Worm (Caenorhabditis elegans) whole organism, L3 larva: ENCODE data around the gene scl-9.

ENCODE experiments used
- R02D3.7 ChIP-seq: fragments of 150-350 bp; optimal IDR thresholded peaks from 2 replicates; lab custom pipeline; 2014; ENCODE audit warnings: missing biosample characterization, missing genetic modification characterization
- ZK546.5 ChIP-seq: sonication (generic microtip); optimal IDR thresholded peaks from 2 replicates; lab custom pipeline; 2017; ENCODE audit warnings: missing biosample characterization, missing genetic modification characterization
- ceh-82 ChIP-seq: fragments of 150-350 bp; optimal IDR thresholded peaks from 2 replicates; lab custom pipeline; 2014; ENCODE audit warnings: missing biosample characterization, missing genetic modification characterization
- daf-12 ChIP-seq: fragments of 150-350 bp; optimal IDR thresholded peaks from 2 replicates; lab custom pipeline; 2014; ENCODE audit warnings: missing biosample characterization, missing genetic modification reagents, missing genetic modification characterization
- egl-27 ChIP-seq: sonication (generic microtip); optimal IDR thresholded peaks from 4 replicates; lab custom pipeline; 2017; ENCODE audit warnings: missing biosample characterization, missing genetic modification reagents, missing genetic modification characterization
- egl-5 ChIP-seq: fragments of 150-350 bp; optimal IDR thresholded peaks from 2 replicates; lab custom pipeline; 2017; ENCODE audit warnings: missing biosample characterization, missing genetic modification reagents, missing genetic modification characterization, inconsistent platforms
- elt-1 ChIP-seq: fragments of 150-350 bp; optimal IDR thresholded peaks from 2 replicates; lab custom pipeline; 2014; ENCODE audit warnings: missing biosample characterization, missing genetic modification characterization
- elt-2 ChIP-seq: sonication (generic microtip); optimal IDR thresholded peaks from 2 replicates; lab custom pipeline; 2016; ENCODE audit warnings: missing genetic modification reagents, mild to moderate bottlenecking, missing genetic modification characterization, missing compliant biosample characterization
- elt-3 ChIP-seq, 3 experiments: fragments of 150-350 bp in 1 of 3; sonication (generic microtip) in 2 of 3; optimal IDR thresholded peaks; 2 replicates in 2 of 3; 4 replicates in 1 of 3; lab custom pipeline; 2014 to 2017; ENCODE audit warnings: missing biosample characterization in 3 of 3, missing genetic modification characterization in 3 of 3
- fkh-2 ChIP-seq: fragments of 150-350 bp; optimal IDR thresholded peaks from 2 replicates; lab custom pipeline; 2014; ENCODE audit warnings: missing biosample characterization, missing genetic modification reagents, missing genetic modification characterization
- hmg-11 ChIP-seq: sonication (generic microtip); optimal IDR thresholded peaks from 2 replicates; lab custom pipeline; 2016; ENCODE audit warnings: missing genetic modification characterization, missing compliant biosample characterization
- jun-1 ChIP-seq: fragments of 150-350 bp; optimal IDR thresholded peaks from 2 replicates; lab custom pipeline; 2014; ENCODE audit warnings: missing biosample characterization, missing genetic modification reagents, missing genetic modification characterization
- lsy-12 ChIP-seq: sonication (generic microtip); optimal IDR thresholded peaks from 2 replicates; lab custom pipeline; 2016; ENCODE audit warnings: mild to moderate bottlenecking, missing genetic modification characterization, missing compliant biosample characterization
- nhr-11 ChIP-seq: fragments of 150-350 bp; optimal IDR thresholded peaks from 2 replicates; lab custom pipeline; 2014; ENCODE audit warnings: missing biosample characterization, missing genetic modification characterization
- nhr-12 ChIP-seq: fragments of 150-350 bp; optimal IDR thresholded peaks from 2 replicates; lab custom pipeline; 2014; ENCODE audit warnings: missing biosample characterization, missing genetic modification characterization
- nhr-23 ChIP-seq: fragments of 150-350 bp; optimal IDR thresholded peaks from 2 replicates; lab custom pipeline; 2014; ENCODE audit warnings: missing biosample characterization, missing genetic modification reagents, missing genetic modification characterization
- nhr-237 ChIP-seq: fragments of 150-350 bp; optimal IDR thresholded peaks from 2 replicates; lab custom pipeline; 2014; ENCODE audit warnings: missing biosample characterization, missing genetic modification characterization
- nhr-25 ChIP-seq: sonication (generic microtip); optimal IDR thresholded peaks from 2 replicates; lab custom pipeline; 2017; ENCODE audit warnings: missing biosample characterization, missing genetic modification characterization
- nhr-28 ChIP-seq: fragments of 150-350 bp; optimal IDR thresholded peaks from 2 replicates; lab custom pipeline; 2014; ENCODE audit warnings: missing biosample characterization, missing genetic modification characterization
- nhr-43 ChIP-seq: sonication (generic microtip); optimal IDR thresholded peaks from 2 replicates; lab custom pipeline; 2016; ENCODE audit warnings: mild to moderate bottlenecking, missing genetic modification characterization, missing compliant biosample characterization; ENCODE audit not compliant: poor library complexity, severe bottlenecking
- nhr-67 ChIP-seq: fragments of 150-350 bp; optimal IDR thresholded peaks from 2 replicates; lab custom pipeline; 2014; ENCODE audit warnings: missing biosample characterization, missing genetic modification characterization
- nhr-76 ChIP-seq: fragments of 150-350 bp; sonication (generic microtip); optimal IDR thresholded peaks from 5 replicates; lab custom pipeline; 2014; ENCODE audit warnings: missing biosample characterization, missing genetic modification characterization
- nhr-77 ChIP-seq: fragments of 150-350 bp; optimal IDR thresholded peaks from 2 replicates; lab custom pipeline; 2014; ENCODE audit warnings: missing biosample characterization, missing genetic modification characterization
- pha-4 ChIP-seq: fragments of 150-350 bp; optimal IDR thresholded peaks from 2 replicates; lab custom pipeline; 2014; ENCODE audit warnings: missing biosample characterization, missing genetic modification reagents, missing genetic modification characterization
- snpc-4 ChIP-seq: fragments of 150-350 bp; optimal IDR thresholded peaks from 2 replicates; lab custom pipeline; 2014; ENCODE audit warnings: missing biosample characterization, missing genetic modification characterization
- unc-39 ChIP-seq: sonication (generic microtip); optimal IDR thresholded peaks from 4 replicates; lab custom pipeline; 2017; ENCODE audit warnings: missing biosample characterization, missing genetic modification characterization
- unc-62 ChIP-seq: fragments of 150-350 bp; sonication (generic microtip); optimal IDR thresholded peaks from 4 replicates; lab custom pipeline; 2014; ENCODE audit warnings: missing biosample characterization, missing genetic modification reagents, missing genetic modification characterization
- zag-1 ChIP-seq: fragments of 150-350 bp; optimal IDR thresholded peaks from 2 replicates; lab custom pipeline; 2014; ENCODE audit warnings: missing biosample characterization, missing genetic modification characterization
- ztf-11 ChIP-seq: fragments of 150-350 bp; optimal IDR thresholded peaks from 2 replicates; lab custom pipeline; 2014; ENCODE audit warnings: missing biosample characterization, missing genetic modification characterization
- ztf-4 ChIP-seq: fragments of 150-350 bp; optimal IDR thresholded peaks from 2 replicates; lab custom pipeline; 2014; ENCODE audit warnings: missing biosample characterization, missing genetic modification characterization

The scl-9 gene

DNA sequence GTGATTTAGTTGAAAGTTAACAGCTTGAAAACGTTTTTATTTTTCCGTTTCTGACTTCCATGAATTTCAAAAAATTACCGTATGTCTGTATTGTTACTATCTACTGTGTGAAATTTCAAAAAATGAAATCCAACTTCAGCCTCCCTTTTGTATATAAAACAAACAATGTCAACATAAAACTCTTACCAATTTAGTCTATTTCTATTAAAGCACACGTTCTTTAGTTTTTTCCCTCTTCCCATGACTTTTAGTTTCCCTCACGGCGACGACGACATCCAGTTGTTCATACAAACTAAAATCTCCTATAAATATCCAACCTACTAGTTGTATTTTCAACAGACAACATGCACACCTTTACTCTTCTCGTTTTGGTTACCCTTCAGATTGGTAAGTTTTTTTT is 12.3 kb downstream of the scl-9 start, which contains the start of gene scl-3:
Gene scl-3 (plus strand): TSS at position 301 of the 400 bp plus-strand sequence.
- no peak for TF ChIP-seq egl-27

DNA sequence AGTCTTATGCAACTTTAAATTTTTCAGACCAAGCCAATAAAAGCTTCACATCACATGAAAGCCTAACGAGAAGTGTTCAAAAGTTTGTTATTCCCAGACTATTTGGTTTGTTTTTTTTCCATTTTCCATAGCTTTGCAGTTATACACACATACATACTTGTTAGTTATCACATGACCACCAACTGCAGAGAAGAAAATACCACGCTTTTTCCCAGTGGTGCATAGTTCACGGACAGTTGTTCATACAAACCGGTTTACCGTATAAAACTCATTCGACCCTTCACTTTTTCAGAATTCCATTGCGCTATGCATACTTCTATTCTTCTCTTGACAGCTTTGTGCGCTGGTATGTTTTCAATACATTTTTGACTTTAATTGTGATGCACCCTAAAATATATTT is 16.8 kb downstream of the scl-9 start, which contains the start of gene scl-5:
Gene scl-5 (plus strand): TSS at position 301 of the 400 bp plus-strand sequence.
- TF ChIP-seq ZK546.5 (tag; lab: Kevin White, UChicago) (no peak), nhr-43 (tag; lab: Kevin White, UChicago) (no peak), egl-27 (no peak)

DNA sequence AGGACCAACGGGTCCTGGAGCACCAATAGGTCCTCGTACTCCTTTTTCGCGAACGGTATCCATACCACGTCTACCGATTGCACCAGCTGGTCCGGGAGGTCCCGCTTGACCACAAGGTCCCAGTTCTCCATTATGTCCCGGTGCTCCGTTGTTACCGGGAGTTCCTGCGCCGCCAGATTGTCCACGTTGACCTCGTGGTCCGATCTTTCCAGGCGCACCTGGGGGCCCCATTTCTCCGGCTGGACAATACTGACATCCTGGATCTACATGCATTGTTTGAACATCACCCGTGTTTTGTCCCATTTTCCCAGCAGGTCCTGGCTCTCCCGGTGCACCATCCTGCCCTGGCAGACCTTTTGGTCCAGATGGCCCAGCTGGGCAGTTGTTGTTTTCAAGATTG is 19.1 kb downstream of the scl-9 start:
- no peak for TF ChIP-seq nhr-237 (tag; lab: Kevin White, UChicago)
- TF ChIP-seq zag-1 (tag; lab: Kevin White, UChicago) = no peak
- no peak for TF ChIP-seq unc-62
- no peak for TF ChIP-seq jun-1 (tag; lab: Kevin White, UChicago)

DNA sequence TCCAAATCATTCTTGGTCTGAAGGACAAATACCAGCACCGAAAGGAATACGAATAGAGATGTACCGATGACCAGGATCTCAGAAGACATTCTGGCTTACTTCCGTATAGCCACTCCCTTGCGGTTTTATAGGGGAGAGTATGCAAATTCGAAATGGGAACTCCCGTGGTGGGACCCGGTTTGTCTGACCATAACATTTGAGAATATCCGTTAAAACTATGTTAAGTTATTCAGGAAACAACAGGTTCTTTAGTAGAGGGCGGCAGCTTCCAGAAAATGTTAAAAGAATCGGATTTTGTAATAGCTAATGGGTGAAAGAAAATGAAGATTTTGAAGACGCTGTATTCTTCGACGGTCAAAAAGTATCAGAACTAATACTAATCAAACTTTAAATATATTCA is 20.3 kb downstream of the scl-9 start, which contains the start of gene col-131:
Gene col-131 (minus strand): TSS at position 101 of the 400 bp plus-strand sequence.
- no peak for TF ChIP-seq nhr-11 (tag; lab: Kevin White, UChicago)
- no peak for TF ChIP-seq jun-1 (tag; lab: Kevin White, UChicago)
- TF ChIP-seq elt-1 (tag; lab: Kevin White, UChicago) = no peak
- no peak for TF ChIP-seq elt-3 (tag; optimal IDR thresholded peaks at IDR 0.05; lab: Kevin White, UChicago)
- no peak for TF ChIP-seq nhr-77 (tag; lab: Kevin White, UChicago)
- no peak for TF ChIP-seq ceh-82 (tag; lab: Kevin White, UChicago)
- TF ChIP-seq hmg-11 (tag; lab: Kevin White, UChicago) = no peak
- no peak for TF ChIP-seq unc-62
- TF ChIP-seq elt-2 (tag; lab: Kevin White, UChicago) = no peak

DNA sequence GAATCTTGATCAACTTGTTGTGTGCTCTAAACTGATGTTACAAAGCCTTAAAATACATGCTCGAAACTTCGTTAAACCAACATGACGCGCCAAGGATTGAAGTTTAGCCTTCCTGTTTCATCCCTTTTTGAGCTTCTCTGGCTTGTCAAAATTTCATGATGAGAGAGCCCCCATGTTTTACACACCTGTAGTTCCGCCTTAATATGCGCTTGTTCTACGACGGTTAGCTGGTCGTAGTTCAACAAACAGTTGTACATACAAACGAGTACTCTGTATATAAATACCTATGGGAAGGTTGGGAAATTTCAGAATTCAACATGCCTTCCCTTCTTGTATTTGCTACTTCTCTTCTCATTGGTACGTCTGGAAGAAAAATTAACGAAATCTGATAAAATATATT is 21.5 kb downstream of the scl-9 start, which contains the start of gene scl-6:
Gene scl-6 (plus strand): TSS at position 301 of the 400 bp plus-strand sequence.
- no peak for TF ChIP-seq daf-12 (tag; lab: Kevin White, UChicago)

DNA sequence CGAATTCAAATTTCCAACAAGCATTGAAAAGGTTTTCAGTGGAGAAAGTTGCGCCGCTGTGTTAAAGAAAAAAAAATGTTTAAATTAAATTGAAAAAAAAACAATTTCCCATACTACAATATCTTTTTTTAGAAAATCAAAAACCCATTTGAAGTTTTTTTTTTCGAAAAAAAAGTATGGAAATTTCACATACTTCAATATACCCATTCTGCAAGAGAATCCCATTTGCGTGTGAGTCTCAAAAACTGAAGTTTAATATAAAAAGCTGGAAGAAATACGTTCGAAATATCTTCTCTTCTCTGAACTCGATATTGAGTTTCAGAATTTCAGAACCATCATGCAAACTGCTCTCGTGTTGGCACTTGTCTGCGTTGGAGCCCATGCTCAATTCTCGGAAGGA is 23.2 kb downstream of the scl-9 start, which contains the start of gene scl-7:
Gene scl-7 (plus strand): TSS at position 301 of the 400 bp plus-strand sequence.
- no peak for TF ChIP-seq nhr-12 (tag; lab: Kevin White, UChicago)
- TF ChIP-seq nhr-28 = no peak
- no peak for TF ChIP-seq lsy-12
- TF ChIP-seq zag-1 (tag; lab: Kevin White, UChicago) = no peak
- no peak for TF ChIP-seq R02D3.7 (tag; lab: Kevin White, UChicago)
- no peak for TF ChIP-seq nhr-77 (tag; lab: Kevin White, UChicago)
- TF ChIP-seq unc-62 = no peak

DNA sequence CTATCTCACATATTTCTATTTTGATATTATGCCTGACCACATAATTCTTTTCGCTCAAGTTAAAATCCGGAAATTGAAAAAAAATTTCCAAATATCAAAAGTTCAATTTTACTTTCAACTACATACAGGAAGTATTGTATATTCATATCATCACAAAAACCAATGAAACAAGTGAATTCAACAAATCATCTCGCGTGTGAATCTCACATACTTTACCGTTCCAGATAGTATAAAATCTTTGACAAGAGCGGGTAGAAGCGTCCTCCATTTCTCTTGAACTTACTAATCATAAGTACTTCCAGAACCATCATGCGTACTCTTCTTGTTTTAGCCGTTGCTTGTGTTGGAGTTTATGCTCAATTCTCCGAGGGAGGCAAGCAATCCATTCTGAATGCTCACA is 24.5 kb downstream of the scl-9 start, which contains the start of gene scl-8:
Gene scl-8 (plus strand): TSS at position 301 of the 400 bp plus-strand sequence.
- TF ChIP-seq nhr-77 (tag; lab: Kevin White, UChicago) = no peak
- TF ChIP-seq R02D3.7 (tag; lab: Kevin White, UChicago) = no peak
- TF ChIP-seq snpc-4 (tag; lab: Kevin White, UChicago) = no peak
- TF ChIP-seq elt-3 (tag; optimal IDR thresholded peaks at IDR 0.05; lab: Kevin White, UChicago) = no peak
- TF ChIP-seq unc-39 (tag; lab: Kevin White, UChicago) = no peak
- no peak for TF ChIP-seq elt-1 (tag; lab: Kevin White, UChicago)
- TF ChIP-seq, all 47 proteins: peak for 0

DNA sequence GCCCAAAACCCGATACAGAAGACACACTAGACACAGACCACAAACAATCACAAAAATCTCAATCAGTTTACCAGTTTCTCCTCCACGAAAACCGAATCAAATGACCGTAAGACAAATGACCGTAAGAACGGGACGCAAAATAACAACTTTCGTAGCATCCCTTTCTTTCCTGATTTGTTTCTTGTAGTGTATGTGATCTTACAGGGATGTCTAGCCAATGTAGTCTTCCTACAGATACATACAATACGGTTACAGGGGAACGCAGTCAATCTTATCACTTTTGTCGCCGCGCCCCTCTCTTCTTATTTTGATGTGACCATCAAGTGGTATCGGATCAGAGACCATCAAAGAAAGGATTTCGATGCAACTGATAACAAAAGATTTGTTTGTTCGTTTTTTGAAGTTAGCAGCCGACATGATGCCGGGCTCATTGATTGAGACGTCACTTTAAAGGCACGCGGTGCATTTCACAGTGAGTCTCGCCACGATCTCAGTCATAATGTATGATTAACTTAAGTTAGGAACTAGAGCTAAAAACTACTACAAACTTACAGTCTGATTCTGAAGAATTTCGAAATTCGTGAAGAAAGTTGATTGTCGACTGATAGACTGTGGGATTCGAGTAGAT is 28.8 kb downstream of the scl-9 start:
- TF ChIP-seq ztf-11 (tag; lab: Kevin White, UChicago) (no peak), pha-4 (tag; lab: Kevin White, UChicago) (no peak), ztf-4 (tag; lab: Kevin White, UChicago) (no peak), R02D3.7 (tag; lab: Kevin White, UChicago) (no peak), elt-2 (tag; lab: Kevin White, UChicago) (no peak), hmg-11 (tag; lab: Kevin White, UChicago) (no peak), unc-62 (no peak), nhr-67 (tag; lab: Kevin White, UChicago) (no peak), nhr-25 (tag; lab: Kevin White, UChicago) (peak; percentile 17), lsy-12 (no peak), nhr-43 (tag; lab: Kevin White, UChicago) (peak; percentile 63), elt-3 (tag; optimal IDR thresholded peaks at IDR 0.05; lab: Kevin White, UChicago) (peak in 2 of 3 experiments; percentile 43 to 47), nhr-76 (no peak), fkh-2 (tag; lab: Kevin White, UChicago) (no peak), nhr-23 (tag; lab: Kevin White, UChicago) (peak; percentile 51), egl-5 (tag; lab: Kevin White, UChicago) (no peak)
